Fruit fly (Drosophila melanogaster): ENCODE results near the gene CG13403.

Gene CG13403

dm6 chrX:14176623-14177022 lies 15.2 kb downstream of the CG13403 start, which contains the start of gene CG11581:
Gene CG11581, plus strand, starts transcription at chrX:14176923.
- TF ChIP-seq CG7045 (GFP tag; optimal IDR thresholded peaks at IDR 0.05), result no peak
- TF ChIP-seq pad (GFP tag; optimal IDR thresholded peaks at IDR 0.05), result no peak
- TF ChIP-seq kay (GFP tag; ENCODE audit: borderline replicate concordance), result no peak
- no peak for TF ChIP-seq cnc (optimal IDR thresholded peaks at IDR 0.05)
- TF ChIP-seq Crg-1 (GFP tag; optimal IDR thresholded peaks at IDR 0.05), result no peak
- TF ChIP-seq Hr96 (GFP tag; optimal IDR thresholded peaks at IDR 0.05), result no peak
- no peak for TF ChIP-seq CG14711 (tag; optimal IDR thresholded peaks at IDR 0.05)
- TF ChIP-seq CG12768 (GFP tag; optimal IDR thresholded peaks at IDR 0.05), result no peak
- TF ChIP-seq bab1 (GFP tag; optimal IDR thresholded peaks at IDR 0.05), result no peak
- no peak for TF ChIP-seq CG11617 (GFP tag; optimal IDR thresholded peaks at IDR 0.05)

- TF ChIP-seq ovo (GFP tag; optimal IDR thresholded peaks at IDR 0.05) (no peak), Hr96 (GFP tag; optimal IDR thresholded peaks at IDR 0.05) (no peak), CG7101 (tag; optimal IDR thresholded peaks at IDR 0.05) (no peak)
These were observed 16.2 kb downstream of the CG13403 start for dm6 chrX:14175663-14176062.

dm6 chrX:14174456-14174855 lies 17.4 kb downstream of the CG13403 start, which contains the start of gene CG1368:
Gene CG1368, plus strand, starts transcription at chrX:14174756.
- TF ChIP-seq CG5204 (GFP tag; optimal IDR thresholded peaks at IDR 0.05) (no peak), toe (GFP tag; optimal IDR thresholded peaks at IDR 0.05) (no peak), CG12768 (GFP tag; optimal IDR thresholded peaks at IDR 0.05) (no peak), CG33017 (tag; optimal IDR thresholded peaks at IDR 0.05) (no peak), Mnt (GFP tag; optimal IDR thresholded peaks at IDR 0.05) (no peak), cnc (optimal IDR thresholded peaks at IDR 0.05) (no peak), CG1620 (GFP tag; optimal IDR thresholded peaks at IDR 0.05) (no peak), CG14711 (tag; optimal IDR thresholded peaks at IDR 0.05) (no peak), Clk (GFP tag; optimal IDR thresholded peaks at IDR 0.05) (no peak), kay (GFP tag; ENCODE audit: borderline replicate concordance) (no peak), CG7045 (GFP tag; optimal IDR thresholded peaks at IDR 0.05) (no peak), Hr96 (GFP tag; optimal IDR thresholded peaks at IDR 0.05) (no peak), pad (GFP tag; optimal IDR thresholded peaks at IDR 0.05) (no peak), ovo (GFP tag; optimal IDR thresholded peaks at IDR 0.05) (no peak)

- no peak for TF ChIP-seq Crg-1 (GFP tag; optimal IDR thresholded peaks at IDR 0.05)
- no peak for TF ChIP-seq CG1620 (GFP tag; optimal IDR thresholded peaks at IDR 0.05)
- TF ChIP-seq cnc (optimal IDR thresholded peaks at IDR 0.05), result no peak
These were observed 18.2 kb downstream of the CG13403 start for dm6 chrX:14173654-14174053.

- TF ChIP-seq tj (GFP tag; optimal IDR thresholded peaks at IDR 0.05), result no peak
- no peak for TF ChIP-seq Hr96 (GFP tag; optimal IDR thresholded peaks at IDR 0.05)
These were observed 19.3 kb downstream of the CG13403 start, which contains the start of gene betaNACtes1 for dm6 chrX:14172524-14172923. Gene betaNACtes1, minus strand, starts transcription at chrX:14172624.

dm6 chrX:14169068-14169642 lies 22.7 kb downstream of the CG13403 start, which contains the start of gene CG12480:
Gene CG12480, plus strand, starts transcription at chrX:14169592.
- TF ChIP-seq CG33017 (tag; optimal IDR thresholded peaks at IDR 0.05), result no peak
- TF ChIP-seq bab1 (GFP tag; optimal IDR thresholded peaks at IDR 0.05), result no peak
- TF ChIP-seq CG7101 (tag; optimal IDR thresholded peaks at IDR 0.05), result no peak
- TF ChIP-seq Hr96 (GFP tag; optimal IDR thresholded peaks at IDR 0.05), result no peak
- no peak for TF ChIP-seq CG7045 (GFP tag; optimal IDR thresholded peaks at IDR 0.05)
- no peak for TF ChIP-seq Clk (GFP tag; optimal IDR thresholded peaks at IDR 0.05)
- no peak for TF ChIP-seq CG14711 (tag; optimal IDR thresholded peaks at IDR 0.05)
- no peak for TF ChIP-seq tj (GFP tag; optimal IDR thresholded peaks at IDR 0.05)
- TF ChIP-seq toe (GFP tag; optimal IDR thresholded peaks at IDR 0.05), result no peak
- no peak for TF ChIP-seq CG12768 (GFP tag; optimal IDR thresholded peaks at IDR 0.05)
- no peak for TF ChIP-seq Crg-1 (GFP tag; optimal IDR thresholded peaks at IDR 0.05)
- TF ChIP-seq cnc (optimal IDR thresholded peaks at IDR 0.05), result no peak

- no peak for TF ChIP-seq tj (GFP tag; optimal IDR thresholded peaks at IDR 0.05)
- TF ChIP-seq bab1 (GFP tag; optimal IDR thresholded peaks at IDR 0.05), result no peak
- TF ChIP-seq cic (GFP tag; optimal IDR thresholded peaks at IDR 0.05), result no peak
- no peak for TF ChIP-seq CG11617 (GFP tag; optimal IDR thresholded peaks at IDR 0.05)
- TF ChIP-seq CG14711 (tag; optimal IDR thresholded peaks at IDR 0.05), result no peak
- no peak for TF ChIP-seq CG33017 (tag; optimal IDR thresholded peaks at IDR 0.05)
- TF ChIP-seq toe (GFP tag; optimal IDR thresholded peaks at IDR 0.05), result no peak
These were observed 38.1 kb downstream of the CG13403 start for dm6 chrX:14153689-14154088.

dm6 chrX:14151906-14152305 lies 39.9 kb downstream of the CG13403 start, which contains the start of gene CG12479:
Gene CG12479, minus strand, starts transcription at chrX:14152006.
- TF ChIP-seq Clk (GFP tag; optimal IDR thresholded peaks at IDR 0.05), result no peak
- no peak for TF ChIP-seq Crg-1 (GFP tag; optimal IDR thresholded peaks at IDR 0.05)
- no peak for TF ChIP-seq kay (GFP tag; ENCODE audit: borderline replicate concordance)

Data from whole organism, adult.